Worm (Caenorhabditis elegans): ENCODE data around the gene srw-48.

- TF ChIP-seq unc-62 (GFP tag; optimal IDR thresholded peaks at IDR 0.05) (no peak), fos-1 (tag; optimal IDR thresholded peaks at IDR 0.05) (no peak), nhr-237 (tag; optimal IDR thresholded peaks at IDR 0.05) (no peak), eor-1 (tag; optimal IDR thresholded peaks at IDR 0.05) (no peak), mdl-1 (tag; optimal IDR thresholded peaks at IDR 0.05) (no peak), zag-1 (tag; optimal IDR thresholded peaks at IDR 0.05) (no peak), nhr-11 (tag; optimal IDR thresholded peaks at IDR 0.05) (no peak), unc-39 (tag; optimal IDR thresholded peaks at IDR 0.05) (no peak), pha-4 (tag; optimal IDR thresholded peaks at IDR 0.05) (no peak), egl-27 (tag; optimal IDR thresholded peaks at IDR 0.05) (no peak), ztf-4 (tag; optimal IDR thresholded peaks at IDR 0.05) (no peak), fkh-10 (GFP tag; optimal IDR thresholded peaks at IDR 0.05) (no peak)
These were observed at the start of gene srw-48 for ce11 chrV:16420696-16421095.
